Worm (Caenorhabditis elegans) whole organism, early embryonic: ENCODE measurements around the gene ugt-21.

Source experiments
- F13C5.2 ChIP-seq: sonication (generic microtip); optimal IDR thresholded peaks from 2 replicates; lab custom pipeline; 2017; ENCODE audit warnings: mild to moderate bottlenecking, missing genetic modification characterization, inconsistent platforms, missing compliant biosample characterization
- ama-1 ChIP-seq: fragments of 150-350 bp; optimal IDR thresholded peaks from 2 replicates; lab custom pipeline; 2014
- hmg-4 ChIP-seq: fragments of 200-800 bp; sonication (Bioruptor generic); optimal IDR thresholded peaks from 2 replicates; lab custom pipeline; 2018; ENCODE audit warnings: mild to moderate bottlenecking, missing genetic modification characterization, missing compliant biosample characterization
- tbx-11 ChIP-seq: fragments of 200-800 bp; sonication (Bioruptor generic); IDR thresholded peaks from 2 replicates; pipeline ENCODE4 v1.3.6; 2022; ENCODE audit warnings: missing genetic modification characterization, missing compliant biosample characterization

DNA sequence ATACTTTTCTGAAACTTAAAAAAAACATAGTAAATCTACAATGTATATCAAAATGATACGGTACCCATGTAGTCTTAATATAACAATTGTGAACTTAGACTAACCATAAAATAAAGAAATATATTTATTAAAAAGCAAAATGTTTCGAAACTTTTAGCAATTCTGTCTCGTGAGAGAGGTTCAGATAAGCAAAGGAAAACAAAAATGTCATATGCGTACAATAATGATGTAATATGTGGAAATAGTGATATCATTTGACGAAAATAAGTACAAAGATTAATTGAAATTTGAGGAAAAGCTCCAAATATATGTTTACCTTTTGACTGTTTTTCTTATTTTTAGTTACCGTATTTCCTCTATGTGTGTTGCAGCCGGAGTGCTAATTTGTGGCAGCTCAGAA lies 14.0 kb downstream of the ugt-21 start:
- TF ChIP-seq hmg-4 (GFP tag; lab: Kevin White, UChicago) (no peak), F13C5.2 (no peak), tbx-11 (GFP tag; lab: Robert Waterston, UW) (no peak), ama-1 (lab: Kevin White, UChicago) (no peak)
